Worm (Caenorhabditis elegans) whole organism, L2 larva: Measurements from ENCODE around the gene fbxa-90.

ENCODE experiments used
- C34F6.9 ChIP-seq: fragments of 150-350 bp; optimal IDR thresholded peaks from 2 replicates; lab custom pipeline; 2014; ENCODE audit warnings: missing biosample characterization, missing genetic modification characterization
- aly-2 ChIP-seq: fragments of 150-350 bp; optimal IDR thresholded peaks from 2 replicates; lab custom pipeline; 2014; ENCODE audit warnings: missing biosample characterization, missing genetic modification characterization
- ama-1 ChIP-seq: fragments of 150-350 bp; optimal IDR thresholded peaks from 2 replicates; lab custom pipeline; 2018; ENCODE audit warnings: inconsistent platforms
- ceh-16 ChIP-seq: fragments of 150-350 bp; optimal IDR thresholded peaks from 2 replicates; lab custom pipeline; 2014; ENCODE audit warnings: missing biosample characterization, missing genetic modification characterization
- egl-27 ChIP-seq: sonication (generic microtip); optimal IDR thresholded peaks from 3 replicates; lab custom pipeline; 2017; ENCODE audit warnings: missing biosample characterization, missing genetic modification reagents, missing genetic modification characterization
- fos-1 ChIP-seq: fragments of 150-350 bp; optimal IDR thresholded peaks from 2 replicates; lab custom pipeline; 2014; ENCODE audit warnings: missing biosample characterization, missing genetic modification characterization
- lin-39 ChIP-seq: fragments of 150-350 bp; optimal IDR thresholded peaks from 2 replicates; lab custom pipeline; 2014; ENCODE audit warnings: missing biosample characterization, missing genetic modification reagents, missing genetic modification characterization
- nhr-237 ChIP-seq: fragments of 150-350 bp; optimal IDR thresholded peaks from 2 replicates; lab custom pipeline; 2014; ENCODE audit warnings: missing biosample characterization, missing genetic modification characterization
- nhr-77 ChIP-seq: fragments of 150-350 bp; optimal IDR thresholded peaks from 2 replicates; lab custom pipeline; 2014; ENCODE audit warnings: missing biosample characterization, missing genetic modification characterization
- skn-1 ChIP-seq: sonication (generic microtip); optimal IDR thresholded peaks from 2 replicates; lab custom pipeline; 2017; ENCODE audit warnings: missing biosample characterization, missing genetic modification characterization

DNA sequence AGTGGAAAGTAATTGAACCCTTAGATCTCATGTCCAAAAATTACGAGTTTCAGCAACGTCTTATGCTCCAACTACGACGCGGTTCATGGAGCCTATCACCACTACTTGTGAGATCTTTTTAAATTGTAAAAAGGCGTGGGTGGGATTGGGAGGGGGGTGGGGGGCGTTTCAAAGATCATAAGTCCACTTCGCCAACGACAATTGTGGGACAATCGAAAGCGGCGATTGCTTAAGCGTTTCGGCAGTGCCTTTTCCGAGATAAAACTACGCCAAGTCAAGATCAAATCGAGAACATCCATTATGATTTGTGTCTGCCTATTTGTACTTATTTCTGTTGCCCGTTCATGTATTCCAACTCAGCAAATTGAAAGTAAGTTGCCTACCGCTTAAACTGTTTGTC lies 10.4 kb upstream of the fbxa-90 start, which contains the start of gene clec-239:
- TF ChIP-seq lin-39 (tag; lab: Kevin White, UChicago): no peak
- TF ChIP-seq ceh-16 (tag; lab: Kevin White, UChicago): no peak
- no peak for TF ChIP-seq egl-27 (tag; lab: Kevin White, UChicago)
- no peak for TF ChIP-seq ama-1 (lab: Kevin White, UChicago)
- no peak for TF ChIP-seq nhr-77
- no peak for TF ChIP-seq fos-1
- no peak for TF ChIP-seq nhr-237 (tag; lab: Kevin White, UChicago)
- TF ChIP-seq C34F6.9 (tag; lab: Kevin White, UChicago): no peak
- TF ChIP-seq skn-1 (tag; lab: Kevin White, UChicago): no peak
- TF ChIP-seq aly-2 (tag; lab: Kevin White, UChicago): no peak
